Fruit fly (Drosophila melanogaster): ENCODE measurements around the gene CG14573.
A peak's percentile ranks its signal among the peaks of the same experiment; 100 is the strongest.

Gene CG14573

dm6 chr3L:21728616-21729047, 5.3 kb upstream of the CG14573 start, which contains the start of the genes CG11247 and Polr2H (continued):
- TF ChIP-seq lov (optimal IDR thresholded peaks at IDR 0.05) (no peak), lov (GFP tag; IDR thresholded peaks at IDR 0.05) (peak; percentile 81; the same call in 2 of the 3 replicates), CG8765 (GFP tag; IDR thresholded peaks at IDR 0.05) (peak; percentile 89), nmo (GFP tag; optimal IDR thresholded peaks at IDR 0.05) (peak; percentile 95), C15 (GFP tag; IDR thresholded peaks at IDR 0.05) (peak; percentile 79; the same call in 1 of the 3 replicates), dimm (GFP tag; IDR thresholded peaks at IDR 0.05) (peak; percentile 69), Ada2b (GFP tag; IDR thresholded peaks at IDR 0.05) (peak; percentile 88), CG18011 (GFP tag; optimal IDR thresholded peaks at IDR 0.05) (peak; percentile 79), Deaf1 (tag; optimal IDR thresholded peaks at IDR 0.05) (no peak), CG4328 (GFP tag; optimal IDR thresholded peaks at IDR 0.05) (peak; percentile 69), CG3407 (GFP tag; optimal IDR thresholded peaks at IDR 0.05) (peak; percentile 50), sima (GFP tag; optimal IDR thresholded peaks at IDR 0.05) (peak; percentile 61), CG1647 (GFP tag; optimal IDR thresholded peaks at IDR 0.05) (peak; percentile 93), B-H2 (GFP tag; optimal IDR thresholded peaks at IDR 0.05) (peak; percentile 73), CG6854 (GFP tag; optimal IDR thresholded peaks at IDR 0.05) (no peak), H2.0 (GFP tag; IDR thresholded peaks at IDR 0.05) (peak; percentile 89), Ets65A (GFP tag) (peak; percentile 100), ara (GFP tag; IDR thresholded peaks at IDR 0.05) (peak; percentile 88), CG17568 (GFP tag; optimal IDR thresholded peaks at IDR 0.05) (no peak), CG33557 (GFP tag; optimal IDR thresholded peaks at IDR 0.05) (peak; percentile 72), CG9876 (GFP tag; optimal IDR thresholded peaks at IDR 0.05) (peak; percentile 94), insv (GFP tag; optimal IDR thresholded peaks at IDR 0.05) (peak in 1 of 2 experiments; percentile 47), CG3995 (GFP tag; optimal IDR thresholded peaks at IDR 0.05) (peak; percentile 100), CG11560 (tag; IDR thresholded peaks at IDR 0.05) (peak; percentile 82), CG10366 (GFP tag; IDR thresholded peaks at IDR 0.05) (peak; percentile 93), ap (GFP tag; IDR thresholded peaks at IDR 0.05) (peak; percentile 77), CG1233 (GFP tag; optimal IDR thresholded peaks at IDR 0.05) (peak; percentile 79), hkb (optimal IDR thresholded peaks at IDR 0.05) (peak; percentile 73), hkb (GFP tag; IDR thresholded peaks at IDR 0.05) (peak; percentile 76), CG30403 (GFP tag; optimal IDR thresholded peaks at IDR 0.05) (peak; percentile 97), sd (tag; optimal IDR thresholded peaks at IDR 0.05) (no peak), z (GFP tag; IDR thresholded peaks at IDR 0.05) (0 out of 3 replicates have a peak, but pooled peaks have one; percentile 34), pum (GFP tag; optimal IDR thresholded peaks at IDR 0.05) (peak; percentile 96), Kr (GFP tag; optimal IDR thresholded peaks at IDR 0.05) (no peak), her (GFP tag; optimal IDR thresholded peaks at IDR 0.05) (peak; percentile 84), Dip3 (GFP tag; optimal IDR thresholded peaks at IDR 0.05) (peak; percentile 96), kni (GFP tag; optimal IDR thresholded peaks at IDR 0.05) (no peak), CG1602 (GFP tag; optimal IDR thresholded peaks at IDR 0.05) (peak; percentile 93), Camta (GFP tag; optimal IDR thresholded peaks at IDR 0.05) (peak; percentile 91), CG10274 (GFP tag; optimal IDR thresholded peaks at IDR 0.05) (peak; percentile 54), CG7839 (tag; optimal IDR thresholded peaks at IDR 0.05) (peak; percentile 89), CG17912 (GFP tag; optimal IDR thresholded peaks at IDR 0.05) (peak; percentile 49), NC2α (GFP tag; optimal IDR thresholded peaks at IDR 0.05) (peak; percentile 77), chn (GFP tag; optimal IDR thresholded peaks at IDR 0.05) (peak; percentile 96), pnt (GFP tag; optimal IDR thresholded peaks at IDR 0.05) (peak; percentile 97), CG12236 (GFP tag; optimal IDR thresholded peaks at IDR 0.05) (peak; percentile 83), Sry-β (GFP tag; optimal IDR thresholded peaks at IDR 0.05) (peak; percentile 66), CG15601 (tag; optimal IDR thresholded peaks at IDR 0.05) (peak; percentile 75), Abd-B (GFP tag; optimal IDR thresholded peaks at IDR 0.05) (peak; percentile 97), twi (tag; optimal IDR thresholded peaks at IDR 0.05) (peak; percentile 83), CG31441 (GFP tag; IDR thresholded peaks at IDR 0.05) (peak; percentile 100), stc (GFP tag; IDR thresholded peaks at IDR 0.05) (peak; percentile 80)
